Worm (Caenorhabditis elegans): ENCODE data around the gene col-141.

Gene col-141

DNA sequence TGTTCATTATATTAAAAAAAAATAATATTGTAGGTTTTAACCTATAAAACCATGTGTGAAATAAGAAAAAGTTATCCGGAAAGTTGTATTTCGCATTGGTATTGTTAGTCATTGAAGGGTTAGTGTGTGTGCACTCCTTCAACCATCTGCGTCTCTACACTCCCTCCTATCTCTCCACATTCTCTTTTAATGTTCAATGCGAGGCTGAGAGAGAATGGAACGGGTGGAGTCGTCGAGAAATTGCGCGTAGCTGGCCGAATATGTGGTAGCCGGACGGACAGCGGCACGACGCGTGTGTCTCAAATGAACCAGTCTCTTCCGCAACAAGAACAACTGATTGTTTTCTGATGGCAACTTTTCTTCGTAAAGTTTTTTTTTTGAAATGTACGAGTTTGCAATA lies 32.6 kb upstream of the col-141 start:
- TF ChIP-seq unc-30 (tag; optimal IDR thresholded peaks at IDR 0.05) (no peak), nhr-19 (GFP tag; conservative IDR thresholded peaks at IDR 0.05) (no peak), xbp-1 (tag; optimal IDR thresholded peaks at IDR 0.05) (peak; percentile 6), lin-35 (GFP tag; optimal IDR thresholded peaks at IDR 0.05) (peak in 1 of 2 experiments; percentile 12), nhr-20 (tag; optimal IDR thresholded peaks at IDR 0.05) (peak; percentile 22), irx-1 (tag; optimal IDR thresholded peaks at IDR 0.05) (no peak), ets-5 (GFP tag; IDR thresholded peaks at IDR 0.05) (no peak), egl-13 (tag; optimal IDR thresholded peaks at IDR 0.05) (no peak), mdl-1 (tag; optimal IDR thresholded peaks at IDR 0.05) (peak in 1 of 2 experiments; percentile 18), mep-1 (tag; optimal IDR thresholded peaks at IDR 0.05) (peak; percentile 68), hlh-17 (GFP tag; optimal IDR thresholded peaks at IDR 0.05; ENCODE audit: borderline replicate concordance) (no peak), lin-14 (GFP tag; optimal IDR thresholded peaks at IDR 0.05) (peak; percentile 91), nhr-85 (tag) (peak; percentile 16), C04F5.9 (tag; optimal IDR thresholded peaks at IDR 0.05) (no peak), ceh-63 (GFP tag; optimal IDR thresholded peaks at IDR 0.05) (no peak), blmp-1 (tag; optimal IDR thresholded peaks at IDR 0.05) (peak; percentile 57), dpl-1 (GFP tag; optimal IDR thresholded peaks at IDR 0.05) (peak in 1 of 3 experiments; percentile 4), nhr-71 (tag; optimal IDR thresholded peaks at IDR 0.05) (peak; percentile 20), pag-3 (tag; optimal IDR thresholded peaks at IDR 0.05; ENCODE audit: borderline replicate concordance, insufficient read depth) (no peak), aha-1 (tag; optimal IDR thresholded peaks at IDR 0.05) (no peak), nhr-28 (tag; optimal IDR thresholded peaks at IDR 0.05) (no peak), lin-39 (tag; optimal IDR thresholded peaks at IDR 0.05) (no peak), egl-27 (tag; optimal IDR thresholded peaks at IDR 0.05) (no peak), vab-15 (tag; optimal IDR thresholded peaks at IDR 0.05) (no peak), aly-2 (tag; optimal IDR thresholded peaks at IDR 0.05) (no peak), lsy-2 (tag; optimal IDR thresholded peaks at IDR 0.05) (peak; percentile 3 to 13), efl-1 (optimal IDR thresholded peaks at IDR 0.05) (peak; percentile 26 to 31), efl-1 (GFP tag; optimal IDR thresholded peaks at IDR 0.05 in 1 of 2) (peak; percentile 7 to 93), swsn-7 (tag; optimal IDR thresholded peaks at IDR 0.05) (peak; percentile 8), ztf-11 (tag; optimal IDR thresholded peaks at IDR 0.05) (no peak), zag-1 (tag; optimal IDR thresholded peaks at IDR 0.05) (no peak), tlp-1 (tag; optimal IDR thresholded peaks at IDR 0.05) (no peak), fkh-4 (tag; optimal IDR thresholded peaks at IDR 0.05; ENCODE audit: borderline replicate concordance) (no peak), efl-3 (GFP tag; optimal IDR thresholded peaks at IDR 0.05) (no peak), ztf-4 (tag; optimal IDR thresholded peaks at IDR 0.05) (no peak), snpc-4 (tag; optimal IDR thresholded peaks at IDR 0.05) (peak; percentile 10), ceh-90 (tag; optimal IDR thresholded peaks at IDR 0.05) (no peak), nhr-11 (tag; optimal IDR thresholded peaks at IDR 0.05) (no peak), C34B4.2 (tag; optimal IDR thresholded peaks at IDR 0.05) (no peak), zip-4 (GFP tag; optimal IDR thresholded peaks at IDR 0.05) (no peak), unc-86 (tag; optimal IDR thresholded peaks at IDR 0.05) (peak; percentile 12), sup-37 (GFP tag; optimal IDR thresholded peaks at IDR 0.05) (no peak), lin-13 (GFP tag; optimal IDR thresholded peaks at IDR 0.05) (no peak), rnt-1 (tag; optimal IDR thresholded peaks at IDR 0.05) (peak; percentile 34), ceh-82 (tag; optimal IDR thresholded peaks at IDR 0.05) (peak in 2 of 3 experiments; percentile 3 to 33), pax-3 (tag; optimal IDR thresholded peaks at IDR 0.05) (no peak), lin-15B (tag; optimal IDR thresholded peaks at IDR 0.05) (no peak), fkh-10 (GFP tag; optimal IDR thresholded peaks at IDR 0.05) (no peak), unc-98 (GFP tag; IDR thresholded peaks at IDR 0.05) (no peak), nhr-47 (tag; optimal IDR thresholded peaks at IDR 0.05) (peak; percentile 6), dsc-1 (tag; optimal IDR thresholded peaks at IDR 0.05) (peak; percentile 8), snu-23 (GFP tag; optimal IDR thresholded peaks at IDR 0.05) (peak; percentile 55)

Data from whole organism, L1 larva.